Worm (Caenorhabditis elegans) whole organism, early embryonic: ENCODE measurements around the gene ZC239.21.

Source experiments
- B0310.2 ChIP-seq: sonication (generic microtip); optimal IDR thresholded peaks from 2 replicates; lab custom pipeline; 2016; ENCODE audit warnings: mild to moderate bottlenecking, missing genetic modification characterization, missing compliant biosample characterization
- F13C5.2 ChIP-seq: sonication (generic microtip); optimal IDR thresholded peaks from 2 replicates; lab custom pipeline; 2017; ENCODE audit warnings: mild to moderate bottlenecking, missing genetic modification characterization, inconsistent platforms, missing compliant biosample characterization
- aly-1 ChIP-seq: sonication (generic microtip); optimal IDR thresholded peaks from 2 replicates; lab custom pipeline; 2016; ENCODE audit warnings: missing genetic modification characterization, missing compliant biosample characterization
- ama-1 ChIP-seq: fragments of 150-350 bp; optimal IDR thresholded peaks from 2 replicates; lab custom pipeline; 2014
- ceh-13 ChIP-seq: fragments of 200-800 bp; sonication (Bioruptor generic); optimal IDR thresholded peaks from 2 replicates; lab custom pipeline; 2018; ENCODE audit warnings: mild to moderate bottlenecking, missing genetic modification characterization, missing compliant biosample characterization
- ceh-36 ChIP-seq: sonication (generic microtip); optimal IDR thresholded peaks from 2 replicates; lab custom pipeline; 2016; ENCODE audit warnings: missing genetic modification characterization, inconsistent platforms, missing compliant biosample characterization
- ets-7 ChIP-seq: sonication (generic microtip); optimal IDR thresholded peaks from 2 replicates; lab custom pipeline; 2016; ENCODE audit warnings: missing genotype, missing genetic modification characterization, missing compliant biosample characterization
- flt-1 ChIP-seq: fragments of 200-800 bp; sonication (Bioruptor generic); IDR thresholded peaks from 2 replicates; pipeline ENCODE4 v1.3.6; 2022; ENCODE audit warnings: missing genetic modification characterization, missing compliant biosample characterization
- hmbx-1 ChIP-seq: sonication (generic microtip); optimal IDR thresholded peaks from 2 replicates; lab custom pipeline; 2016; ENCODE audit warnings: mild to moderate bottlenecking, missing genetic modification characterization, missing compliant biosample characterization
- hmg-4 ChIP-seq: fragments of 200-800 bp; sonication (Bioruptor generic); optimal IDR thresholded peaks from 2 replicates; lab custom pipeline; 2018; ENCODE audit warnings: mild to moderate bottlenecking, missing genetic modification characterization, missing compliant biosample characterization
- hnd-1 ChIP-seq: sonication (generic microtip); optimal IDR thresholded peaks from 2 replicates; lab custom pipeline; 2016; ENCODE audit warnings: missing genetic modification characterization, missing compliant biosample characterization
- pes-1 ChIP-seq: fragments of 200-800 bp; sonication (Bioruptor generic); IDR thresholded peaks from 2 replicates; pipeline ENCODE4 v1.3.6; 2022; ENCODE audit warnings: missing genetic modification reagents, missing genetic modification characterization, missing compliant biosample characterization
- scrt-1 ChIP-seq: fragments of 200-800 bp; sonication (Bioruptor generic); IDR thresholded peaks from 2 replicates; pipeline ENCODE4 v1.3.6; 2022; ENCODE audit warnings: missing genetic modification characterization, missing compliant biosample characterization
- sea-1 ChIP-seq: fragments of 200-800 bp; sonication (Bioruptor generic); conservative IDR thresholded peaks from 2 replicates; pipeline ENCODE4 v1.3.6; 2022; ENCODE audit warnings: missing genetic modification characterization, missing compliant biosample characterization
- tbx-11 ChIP-seq: fragments of 200-800 bp; sonication (Bioruptor generic); IDR thresholded peaks from 2 replicates; pipeline ENCODE4 v1.3.6; 2022; ENCODE audit warnings: missing genetic modification characterization, missing compliant biosample characterization
- tbx-37 ChIP-seq: fragments of 200-800 bp; sonication (Bioruptor generic); conservative IDR thresholded peaks from 2 replicates; pipeline ENCODE4 v1.3.6; 2022; ENCODE audit warnings: missing genetic modification reagents, missing genetic modification characterization, missing compliant biosample characterization
- tra-4 ChIP-seq: sonication (generic microtip); optimal IDR thresholded peaks from 2 replicates; lab custom pipeline; 2017; ENCODE audit warnings: missing genetic modification characterization, missing compliant biosample characterization

Gene ZC239.21

ce11 chrII:3224631-3225030, 17.9 kb downstream of the ZC239.21 start, which contains the start of gene ZC239.15:
TSS of gene ZC239.15 (minus strand) at chrII:3224731.
- TF ChIP-seq B0310.2 (tag; lab: Kevin White, UChicago): no peak
- TF ChIP-seq tbx-37 (GFP tag; lab: Robert Waterston, UW): no peak
- TF ChIP-seq hmg-4: no peak
- no peak for TF ChIP-seq F13C5.2 (tag; lab: Kevin White, UChicago)
- no peak for TF ChIP-seq ceh-36 (tag; lab: Kevin White, UChicago)
- TF ChIP-seq ama-1 (lab: Kevin White, UChicago): no peak
- TF ChIP-seq hmbx-1 (tag; lab: Kevin White, UChicago): no peak
- TF ChIP-seq sea-1 (GFP tag; lab: Robert Waterston, UW): no peak
- no peak for TF ChIP-seq scrt-1 (GFP tag; lab: Robert Waterston, UW)
- TF ChIP-seq aly-1 (tag; lab: Kevin White, UChicago): no peak
- no peak for TF ChIP-seq tra-4 (tag; lab: Kevin White, UChicago)
- no peak for TF ChIP-seq ceh-13 (GFP tag; lab: Kevin White, UChicago)
- TF ChIP-seq pes-1 (GFP tag; lab: Robert Waterston, UW): no peak
- TF ChIP-seq flt-1 (GFP tag; lab: Robert Waterston, UW): no peak
- TF ChIP-seq ets-7: no peak
- TF ChIP-seq hnd-1 (tag; lab: Kevin White, UChicago): no peak

- no peak for TF ChIP-seq ceh-36 (tag; lab: Kevin White, UChicago)
- no peak for TF ChIP-seq tbx-11
These were observed 18.5 kb downstream of the ZC239.21 start, which contains the start of gene ZC239.16 for ce11 chrII:3225200-3225599. TSS of gene ZC239.16 (minus strand) at chrII:3225319.

- no peak for TF ChIP-seq tbx-37 (GFP tag; lab: Robert Waterston, UW)
- TF ChIP-seq ceh-13 (GFP tag; lab: Kevin White, UChicago): no peak
- TF ChIP-seq scrt-1 (GFP tag; lab: Robert Waterston, UW): no peak
- TF ChIP-seq ets-7: no peak
- no peak for TF ChIP-seq ama-1 (lab: Kevin White, UChicago)
- TF ChIP-seq tbx-11: no peak
- no peak for TF ChIP-seq aly-1 (tag; lab: Kevin White, UChicago)
- TF ChIP-seq pes-1 (GFP tag; lab: Robert Waterston, UW): no peak
- TF ChIP-seq tra-4 (tag; lab: Kevin White, UChicago): no peak
- no peak for TF ChIP-seq ceh-36 (tag; lab: Kevin White, UChicago)
- TF ChIP-seq F13C5.2 (tag; lab: Kevin White, UChicago): no peak
- no peak for TF ChIP-seq hnd-1 (tag; lab: Kevin White, UChicago)
- no peak for TF ChIP-seq sea-1 (GFP tag; lab: Robert Waterston, UW)
- TF ChIP-seq flt-1 (GFP tag; lab: Robert Waterston, UW): no peak
- no peak for TF ChIP-seq hmg-4
- TF ChIP-seq hmbx-1 (tag; lab: Kevin White, UChicago): no peak
- TF ChIP-seq B0310.2 (tag; lab: Kevin White, UChicago): no peak
These were observed 19.0 kb downstream of the ZC239.21 start, which contains the start of gene ZC239.17 for ce11 chrII:3225780-3226179. TSS of gene ZC239.17 (minus strand) at chrII:3225880.

- TF ChIP-seq ets-7 (no peak), sea-1 (GFP tag; lab: Robert Waterston, UW) (no peak), hnd-1 (tag; lab: Kevin White, UChicago) (no peak)
These were observed 23.7 kb downstream of the ZC239.21 start, which contains the start of gene srh-297 for ce11 chrII:3230422-3230821. TSS of gene srh-297 (minus strand) at chrII:3230522.

ce11 chrII:3234725-3235124, 28.0 kb downstream of the ZC239.21 start, which contains the start of gene C17F4.8:
TSS of gene C17F4.8 (minus strand) at chrII:3234825.
- TF ChIP-seq ama-1 (lab: Kevin White, UChicago): no peak
- TF ChIP-seq aly-1 (tag; lab: Kevin White, UChicago): no peak
- TF ChIP-seq B0310.2 (tag; lab: Kevin White, UChicago): no peak
- TF ChIP-seq tra-4 (tag; lab: Kevin White, UChicago): no peak
- no peak for TF ChIP-seq sea-1 (GFP tag; lab: Robert Waterston, UW)
- no peak for TF ChIP-seq ets-7

- TF ChIP-seq ama-1 (lab: Kevin White, UChicago) (no peak), hmg-4 (no peak), ceh-13 (GFP tag; lab: Kevin White, UChicago) (no peak), tbx-37 (GFP tag; lab: Robert Waterston, UW) (no peak), ceh-36 (tag; lab: Kevin White, UChicago) (no peak), hnd-1 (tag; lab: Kevin White, UChicago) (no peak), pes-1 (GFP tag; lab: Robert Waterston, UW) (no peak)
These were observed 30.3 kb downstream of the ZC239.21 start, which contains the start of the genes srz-67 and C17F4.11 for ce11 chrII:3237038-3237521. TSS of gene srz-67 (minus strand) at chrII:3237138. TSS of gene C17F4.11 (plus strand) at chrII:3237471.

- TF ChIP-seq hmbx-1 (tag; lab: Kevin White, UChicago) (no peak), ets-7 (no peak), hmg-4 (no peak), tra-4 (tag; lab: Kevin White, UChicago) (no peak), tbx-37 (GFP tag; lab: Robert Waterston, UW) (no peak), B0310.2 (tag; lab: Kevin White, UChicago) (no peak), scrt-1 (GFP tag; lab: Robert Waterston, UW) (no peak), flt-1 (GFP tag; lab: Robert Waterston, UW) (no peak), pes-1 (GFP tag; lab: Robert Waterston, UW) (no peak), ceh-13 (GFP tag; lab: Kevin White, UChicago) (no peak), ceh-36 (tag; lab: Kevin White, UChicago) (no peak), ama-1 (lab: Kevin White, UChicago) (no peak), F13C5.2 (tag; lab: Kevin White, UChicago) (no peak)
These were observed 33.5 kb downstream of the ZC239.21 start, which contains the start of gene C17F4.3 for ce11 chrII:3240207-3240606. TSS of gene C17F4.3 (plus strand) at chrII:3240507.
